Worm (Caenorhabditis elegans) whole organism, early embryonic: ENCODE measurements around the gene upb-1.

ENCODE experiments used
- B0310.2 ChIP-seq: sonication (generic microtip); optimal IDR thresholded peaks from 2 replicates; lab custom pipeline; 2016; ENCODE audit warnings: mild to moderate bottlenecking, missing genetic modification characterization, missing compliant biosample characterization
- F13C5.2 ChIP-seq: sonication (generic microtip); optimal IDR thresholded peaks from 2 replicates; lab custom pipeline; 2017; ENCODE audit warnings: mild to moderate bottlenecking, missing genetic modification characterization, inconsistent platforms, missing compliant biosample characterization
- aly-1 ChIP-seq: sonication (generic microtip); optimal IDR thresholded peaks from 2 replicates; lab custom pipeline; 2016; ENCODE audit warnings: missing genetic modification characterization, missing compliant biosample characterization
- ama-1 ChIP-seq: fragments of 150-350 bp; optimal IDR thresholded peaks from 2 replicates; lab custom pipeline; 2014
- ceh-13 ChIP-seq: fragments of 200-800 bp; sonication (Bioruptor generic); optimal IDR thresholded peaks from 2 replicates; lab custom pipeline; 2018; ENCODE audit warnings: mild to moderate bottlenecking, missing genetic modification characterization, missing compliant biosample characterization
- ets-7 ChIP-seq: sonication (generic microtip); optimal IDR thresholded peaks from 2 replicates; lab custom pipeline; 2016; ENCODE audit warnings: missing genotype, missing genetic modification characterization, missing compliant biosample characterization
- flt-1 ChIP-seq: fragments of 200-800 bp; sonication (Bioruptor generic); IDR thresholded peaks from 2 replicates; pipeline ENCODE4 v1.3.6; 2022; ENCODE audit warnings: missing genetic modification characterization, missing compliant biosample characterization
- scrt-1 ChIP-seq: fragments of 200-800 bp; sonication (Bioruptor generic); IDR thresholded peaks from 2 replicates; pipeline ENCODE4 v1.3.6; 2022; ENCODE audit warnings: missing genetic modification characterization, missing compliant biosample characterization
- tbx-11 ChIP-seq: fragments of 200-800 bp; sonication (Bioruptor generic); IDR thresholded peaks from 2 replicates; pipeline ENCODE4 v1.3.6; 2022; ENCODE audit warnings: missing genetic modification characterization, missing compliant biosample characterization

DNA sequence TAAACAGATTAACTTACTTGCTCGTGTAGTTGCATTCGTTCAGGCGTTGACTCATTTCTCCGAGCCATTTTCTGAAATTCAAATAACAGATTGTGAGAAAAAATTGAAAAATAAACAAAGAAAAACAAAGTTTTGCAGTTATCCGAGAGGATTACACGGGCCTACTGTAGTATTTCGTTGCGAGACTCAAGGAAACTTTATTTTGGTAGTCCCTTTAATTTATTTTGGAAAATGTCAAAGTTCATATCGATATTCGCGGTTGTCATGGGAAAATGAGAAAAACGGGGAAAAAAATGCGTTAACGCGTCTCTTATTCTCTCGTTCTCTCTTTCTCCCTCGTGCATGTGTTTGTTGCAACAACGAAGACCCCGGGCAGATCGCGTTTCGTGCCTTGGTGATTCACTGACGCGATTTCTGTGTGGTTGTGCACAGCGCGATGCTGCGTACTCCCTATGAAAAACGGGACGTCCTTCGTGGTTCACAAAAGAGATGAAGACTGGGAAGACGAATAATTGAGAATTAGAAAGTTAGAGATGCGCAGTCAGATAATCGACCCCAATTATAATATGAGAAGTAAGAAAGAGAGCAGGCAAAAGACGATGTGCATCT is 41.4 kb upstream of the upb-1 start, which contains the start of gene set-4:
- TF ChIP-seq ama-1 (no peak), B0310.2 (tag; lab: Kevin White, UChicago) (no peak), F13C5.2 (tag; lab: Kevin White, UChicago) (peak; percentile 79), tbx-11 (no peak), ceh-13 (GFP tag; lab: Kevin White, UChicago) (no peak), scrt-1 (GFP tag; lab: Robert Waterston, UW) (no peak), aly-1 (no peak), flt-1 (no peak), ets-7 (tag; lab: Kevin White, UChicago) (no peak)
